Fruit fly (Drosophila melanogaster) whole organism, wandering third instar larva: ENCODE data around the gene Bmcp.

ENCODE experiments used
- Abd-B ChIP-seq: fragments of >200 bp; optimal IDR thresholded peaks from 2 replicates; lab custom pipeline; 2017; ENCODE audit warnings: missing biosample characterization, missing genetic modification characterization
- CG32264 ChIP-seq: fragments of 200-800 bp; sonication (Bioruptor generic); optimal IDR thresholded peaks from 2 replicates; lab custom pipeline; 2016; ENCODE audit warnings: missing biosample characterization, missing genetic modification characterization
- CrebA ChIP-seq: fragments of 200-800 bp; sonication (Bioruptor generic); optimal IDR thresholded peaks from 2 replicates; lab custom pipeline; 2016; ENCODE audit warnings: missing biosample characterization, mild to moderate bottlenecking, missing genetic modification characterization, borderline replicate concordance
- Dfd ChIP-seq: fragments of >200 bp; optimal IDR thresholded peaks from 2 replicates; lab custom pipeline; 2017; ENCODE audit warnings: missing biosample characterization, missing genetic modification characterization
- Dif ChIP-seq: fragments of 200-275, 200-300 bp; sonication (Bioruptor generic); optimal IDR thresholded peaks from 2 replicates; lab custom pipeline; 2018; ENCODE audit warnings: missing biosample characterization, missing genetic modification characterization; ENCODE audit not compliant: partially characterized antibody
- HLH106 ChIP-seq: fragments of 200-800 bp; optimal IDR thresholded peaks from 3 replicates; lab custom pipeline; 2019; ENCODE audit warnings: missing biosample characterization, mild to moderate bottlenecking, missing genetic modification characterization, moderate library complexity
- Hnf4 ChIP-seq: fragments of 200-800 bp; sonication (Bioruptor generic); optimal IDR thresholded peaks from 2 replicates; lab custom pipeline; 2016; ENCODE audit warnings: missing biosample characterization, mild to moderate bottlenecking, missing genetic modification characterization
- Hr78 ChIP-seq: fragments of >200 bp; optimal IDR thresholded peaks from 2 replicates; lab custom pipeline; 2017; ENCODE audit warnings: missing biosample characterization, missing genetic modification characterization
- Hr83 ChIP-seq: fragments of 200-300 bp; sonication (Bioruptor generic); optimal IDR thresholded peaks from 2 replicates; lab custom pipeline; 2016; ENCODE audit warnings: missing biosample characterization, mild to moderate bottlenecking, missing genetic modification characterization, moderate library complexity; ENCODE audit not compliant: poor library complexity, severe bottlenecking
- Jra ChIP-seq: sonication (Bioruptor generic); optimal IDR thresholded peaks from 2 replicates; lab custom pipeline; 2016; ENCODE audit warnings: missing biosample characterization, missing genetic modification characterization
- Mio ChIP-seq: sonication (Bioruptor generic); optimal IDR thresholded peaks from 2 replicates; lab custom pipeline; 2016; ENCODE audit warnings: missing biosample characterization, missing genetic modification characterization
- Myc ChIP-seq: fragments of >200 bp; optimal IDR thresholded peaks from 2 replicates; lab custom pipeline; 2017
- N ChIP-seq: fragments of >200 bp; optimal IDR thresholded peaks from 2 replicates; lab custom pipeline; 2018; ENCODE audit warnings: missing biosample characterization, missing external identifiers, missing genetic modification characterization
- Rel ChIP-seq, 2 experiments: fragments of 200-800 bp; sonication (Bioruptor generic) in 1 of 2; optimal IDR thresholded peaks; 2 replicates in 1 of 2; 3 replicates in 1 of 2; lab custom pipeline; 2016 to 2019; ENCODE audit warnings: mild to moderate bottlenecking in 2 of 2, missing biosample characterization in 2 of 2, missing genetic modification characterization in 2 of 2, moderate library complexity in 1 of 2
- Vsx2 ChIP-seq: fragments of 200-300, 225-300 bp; sonication (Bioruptor generic); optimal IDR thresholded peaks from 2 replicates; lab custom pipeline; 2018; ENCODE audit warnings: missing biosample characterization, missing genetic modification characterization; ENCODE audit not compliant: partially characterized antibody
- br ChIP-seq: fragments of 200-800 bp; sonication (Bioruptor generic); optimal IDR thresholded peaks from 2 replicates; lab custom pipeline; 2016; ENCODE audit warnings: missing biosample characterization, missing genetic modification characterization
- dl ChIP-seq, 2 experiments: fragments of 175-275, 200-275 bp in 1 of 2; fragments of 200-275 bp in 1 of 2; sonication (Bioruptor generic); optimal IDR thresholded peaks; lab custom pipeline; 2018; ENCODE audit warnings: mild to moderate bottlenecking in 2 of 2, missing biosample characterization in 2 of 2, missing genetic modification characterization in 2 of 2, moderate library complexity in 2 of 2; ENCODE audit not compliant: partially characterized antibody in 2 of 2, insufficient read depth in 1 of 2
- dsf ChIP-seq: sonication (Bioruptor generic); optimal IDR thresholded peaks from 2 replicates; lab custom pipeline; 2016; ENCODE audit warnings: missing biosample characterization, missing genetic modification characterization, borderline replicate concordance
- foxo ChIP-seq, 2 experiments: fragments of 200-800 bp; sonication (Bioruptor generic); optimal IDR thresholded peaks; 2 replicates in 1 of 2; 3 replicates in 1 of 2; lab custom pipeline; 2016 to 2017; ENCODE audit warnings: missing biosample characterization in 2 of 2, missing genetic modification characterization in 2 of 2
- fru ChIP-seq: fragments of 200-800 bp; sonication (Bioruptor generic); optimal IDR thresholded peaks from 3 replicates; lab custom pipeline; 2016; ENCODE audit warnings: missing biosample characterization, mild to moderate bottlenecking, missing genetic modification characterization
- h ChIP-seq: fragments of 200-800 bp; sonication (Bioruptor generic); optimal IDR thresholded peaks from 3 replicates; lab custom pipeline; 2016; ENCODE audit warnings: missing biosample characterization, mild to moderate bottlenecking, missing genetic modification characterization
- jim ChIP-seq: fragments of 175-275, 200-325 bp; sonication (Bioruptor generic); optimal IDR thresholded peaks from 2 replicates; lab custom pipeline; 2016; ENCODE audit warnings: missing biosample characterization, mild to moderate bottlenecking, missing genetic modification characterization
- pan ChIP-seq: fragments of >200 bp; optimal IDR thresholded peaks from 2 replicates; lab custom pipeline; 2017
- psq ChIP-seq: fragments of 200-800 bp; sonication (Bioruptor generic); optimal IDR thresholded peaks from 3 replicates; lab custom pipeline; 2017; ENCODE audit warnings: missing biosample characterization, mild to moderate bottlenecking, missing genetic modification characterization, moderate library complexity
- rgr ChIP-seq: fragments of 200-800 bp; sonication (Bioruptor generic); optimal IDR thresholded peaks from 3 replicates; lab custom pipeline; 2016; ENCODE audit warnings: missing biosample characterization, mild to moderate bottlenecking, missing genetic modification characterization
- sage ChIP-seq: fragments of 200-800 bp; sonication (Bioruptor generic); optimal IDR thresholded peaks from 2 replicates; lab custom pipeline; 2016; ENCODE audit warnings: missing biosample characterization, mild to moderate bottlenecking, missing genetic modification characterization
- sv ChIP-seq: fragments of 200-800 bp; sonication (Bioruptor generic); optimal IDR thresholded peaks from 3 replicates; lab custom pipeline; 2016; ENCODE audit warnings: missing biosample characterization, missing genetic modification characterization
- tai ChIP-seq: sonication (Bioruptor generic); optimal IDR thresholded peaks from 2 replicates; lab custom pipeline; 2016; ENCODE audit warnings: missing biosample characterization, missing genetic modification characterization
- usp ChIP-seq: fragments of >200 bp; optimal IDR thresholded peaks from 2 replicates; lab custom pipeline; 2017; ENCODE audit warnings: missing biosample characterization, missing genetic modification characterization
- woc ChIP-seq: sonication (Bioruptor generic); optimal IDR thresholded peaks from 2 replicates; lab custom pipeline; 2016; ENCODE audit warnings: missing biosample characterization, mild to moderate bottlenecking, missing genetic modification characterization

Bmcp gene

dm6 chr3L:11711789-11712188, 8.9 kb upstream of the Bmcp start:
- TF ChIP-seq N (no peak), Vsx2 (GFP tag; lab: Kevin White, UChicago) (no peak), usp (GFP tag; lab: Kevin White, UChicago) (no peak), Hr78 (no peak), fru (GFP tag; lab: Kevin White, UChicago) (no peak), tai (no peak), h (GFP tag; lab: Kevin White, UChicago) (no peak), CG32264 (no peak), jim (no peak), sage (GFP tag; lab: Kevin White, UChicago) (no peak), HLH106 (no peak), sv (GFP tag; lab: Kevin White, UChicago) (no peak), br (GFP tag; lab: Kevin White, UChicago) (no peak), CrebA (GFP tag; lab: Kevin White, UChicago) (no peak), psq (no peak), Hr83 (no peak), pan (lab: Kevin White, UChicago) (no peak), Hnf4 (GFP tag; lab: Kevin White, UChicago) (no peak), Dfd (GFP tag; lab: Kevin White, UChicago) (no peak), foxo (GFP tag; optimal IDR thresholded peaks at IDR 0.05; lab: Kevin White, UChicago) (no peak)

DNA sequence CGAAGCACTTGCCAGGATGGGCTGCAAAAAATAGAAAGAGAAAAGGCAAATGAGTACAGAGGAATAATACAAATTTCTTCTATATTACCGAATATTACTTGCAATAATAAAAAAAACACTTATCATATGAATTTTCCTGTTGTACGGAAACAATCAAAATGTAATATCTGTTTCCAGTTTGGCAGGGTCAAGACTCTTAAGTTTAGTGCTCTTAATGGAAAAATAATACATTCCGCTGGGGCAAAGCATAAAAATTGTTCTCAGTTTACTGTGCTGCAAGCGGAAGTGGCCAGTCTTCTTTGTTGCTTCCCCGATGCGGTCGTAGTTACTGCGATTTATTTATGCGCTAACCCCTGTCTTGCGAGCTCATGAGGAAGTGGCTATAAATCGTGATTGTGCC, 7.9 kb upstream of the Bmcp start:
- TF ChIP-seq tai = no peak
- no peak for TF ChIP-seq h (GFP tag; lab: Kevin White, UChicago)
- no peak for TF ChIP-seq Jra
- no peak for TF ChIP-seq N
- TF ChIP-seq Abd-B = no peak
- TF ChIP-seq dsf (GFP tag; lab: Kevin White, UChicago) = no peak
- no peak for TF ChIP-seq Mio (GFP tag; lab: Kevin White, UChicago)
- no peak for TF ChIP-seq dl (GFP tag; optimal IDR thresholded peaks at IDR 0.05; lab: Kevin White, UChicago; ENCODE audit: insufficient read depth in 1 of 2, partially characterized antibody in 2 of 2)
- no peak for TF ChIP-seq CG32264
- TF ChIP-seq Dif (GFP tag; lab: Kevin White, UChicago) = no peak
- TF ChIP-seq sage (GFP tag; lab: Kevin White, UChicago) = no peak
- no peak for TF ChIP-seq pan (lab: Kevin White, UChicago)
- TF ChIP-seq br (GFP tag; lab: Kevin White, UChicago) = no peak
- TF ChIP-seq Myc = no peak
- TF ChIP-seq rgr (GFP tag; lab: Kevin White, UChicago) = no peak
- TF ChIP-seq Hr83 = no peak

dm6 chr3L:11715187-11715586, 5.5 kb upstream of the Bmcp start, which contains the start of gene CG14132:
Gene CG14132, minus strand, starts transcription at chr3L:11715285.
- no peak for TF ChIP-seq pan (lab: Kevin White, UChicago)
- TF ChIP-seq h (GFP tag; lab: Kevin White, UChicago) = no peak
- peak; percentile 66 for TF ChIP-seq Dif (GFP tag; lab: Kevin White, UChicago)
- peak; percentile 11 to 34 for TF ChIP-seq dl (GFP tag; optimal IDR thresholded peaks at IDR 0.05; lab: Kevin White, UChicago; ENCODE audit: insufficient read depth in 1 of 2, partially characterized antibody in 2 of 2)
- TF ChIP-seq CrebA (GFP tag; lab: Kevin White, UChicago) = no peak
- no peak for TF ChIP-seq dsf (GFP tag; lab: Kevin White, UChicago)
- no peak for TF ChIP-seq Vsx2 (GFP tag; lab: Kevin White, UChicago)
- TF ChIP-seq fru (GFP tag; lab: Kevin White, UChicago) = peak; percentile 2
- TF ChIP-seq Rel (GFP tag; optimal IDR thresholded peaks at IDR 0.05; lab: Kevin White, UChicago) = no peak
- TF ChIP-seq Rel (tag; optimal IDR thresholded peaks at IDR 0.05; lab: Kevin White, UChicago) = peak; percentile 3
- no peak for TF ChIP-seq woc (GFP tag; lab: Kevin White, UChicago)
- TF ChIP-seq HLH106 = no peak
- TF ChIP-seq br (GFP tag; lab: Kevin White, UChicago) = no peak
- TF ChIP-seq, all 38 proteins: peak for 4

DNA sequence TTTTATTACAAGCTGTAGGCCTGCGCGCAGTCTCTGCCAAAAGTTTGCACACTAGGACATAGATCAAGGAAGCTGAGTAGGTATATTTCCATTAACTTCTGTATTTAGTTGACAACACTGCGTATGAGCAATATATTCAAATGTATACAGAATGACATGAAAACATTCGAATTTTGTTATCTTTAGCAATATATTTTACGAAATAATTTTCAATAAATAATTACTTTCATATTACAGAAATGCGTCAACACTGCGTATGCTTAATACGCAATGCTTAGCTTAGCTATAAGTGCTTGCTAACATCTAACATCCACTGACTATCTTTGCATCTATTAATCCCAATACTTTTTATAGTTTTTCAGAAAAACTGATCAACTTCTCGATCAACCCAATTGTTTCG, 4.4 kb upstream of the Bmcp start:
- TF ChIP-seq Dfd (GFP tag; lab: Kevin White, UChicago) (peak; percentile 56), Jra (no peak)

dm6 chr3L:11716899-11717298, 3.8 kb upstream of the Bmcp start:
- TF ChIP-seq h (GFP tag; lab: Kevin White, UChicago) = peak; percentile 37
- peak in 1 of 2 experiments; percentile 15 for TF ChIP-seq dl (GFP tag; optimal IDR thresholded peaks at IDR 0.05; lab: Kevin White, UChicago; ENCODE audit: insufficient read depth in 1 of 2, partially characterized antibody in 2 of 2)
- TF ChIP-seq rgr (GFP tag; lab: Kevin White, UChicago) = no peak
